Fruit fly (Drosophila melanogaster): ENCODE measurements around the gene Unc-76.

Unc-76 gene

DNA sequence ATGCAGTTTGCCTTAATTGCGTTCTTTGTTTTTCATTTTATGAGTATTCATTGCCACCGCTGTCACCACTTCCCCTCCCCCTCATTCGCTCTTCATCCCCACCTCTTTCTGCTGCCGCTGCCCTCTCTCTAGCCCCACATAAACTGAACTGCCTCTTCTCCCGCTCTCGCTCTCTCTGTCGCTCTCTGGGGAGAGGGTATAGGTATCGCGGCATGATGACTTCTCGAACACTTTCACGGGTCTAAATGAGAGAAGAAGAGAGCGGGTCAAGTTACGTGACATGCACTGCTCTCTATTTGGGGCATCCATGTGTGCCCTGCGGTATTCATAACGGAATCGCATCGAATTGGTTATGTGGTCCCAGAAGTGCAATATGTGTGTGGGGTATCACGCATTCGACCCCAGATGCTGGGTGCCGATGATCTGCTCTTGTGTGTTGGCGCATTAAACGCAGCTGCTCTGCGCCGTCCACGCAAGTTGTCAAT is 3.3 kb downstream of the Unc-76 start (continued):
- TF ChIP-seq sc (optimal IDR thresholded peaks at IDR 0.05), result no peak
- TF ChIP-seq sc (GFP tag; optimal IDR thresholded peaks at IDR 0.05), result peak; percentile 57
- TF ChIP-seq CG6683 (GFP tag; optimal IDR thresholded peaks at IDR 0.05), result peak; percentile 66
- TF ChIP-seq CG32772 (GFP tag; IDR thresholded peaks at IDR 0.05), result peak; percentile 83
- TF ChIP-seq CG1233 (GFP tag; optimal IDR thresholded peaks at IDR 0.05), result peak; percentile 58
- peak; percentile 58 for TF ChIP-seq CG12236 (GFP tag; optimal IDR thresholded peaks at IDR 0.05)
- TF ChIP-seq CG10565 (GFP tag; optimal IDR thresholded peaks at IDR 0.05), result no peak
- peak; percentile 63 for TF ChIP-seq CG4707 (GFP tag; optimal IDR thresholded peaks at IDR 0.05)
- TF ChIP-seq CG17359 (tag; optimal IDR thresholded peaks at IDR 0.05), result peak; percentile 82
- peak; percentile 87 for TF ChIP-seq H15 (GFP tag; IDR thresholded peaks at IDR 0.05)
- peak; percentile 68 for TF ChIP-seq Nf-YA (GFP tag; IDR thresholded peaks at IDR 0.05)
- no peak for TF ChIP-seq pfk (GFP tag; optimal IDR thresholded peaks at IDR 0.05)
- TF ChIP-seq Ada2b (GFP tag; IDR thresholded peaks at IDR 0.05), result peak; percentile 77
- peak; percentile 65 for TF ChIP-seq caup (GFP tag; optimal IDR thresholded peaks at IDR 0.05; ENCODE audit: severe bottlenecking)
- peak; percentile 49 for TF ChIP-seq tio (GFP tag; optimal IDR thresholded peaks at IDR 0.05)
- TF ChIP-seq kay (GFP tag; optimal IDR thresholded peaks at IDR 0.05), result peak; percentile 69
- no peak for TF ChIP-seq Hmx (GFP tag; optimal IDR thresholded peaks at IDR 0.05)
- TF ChIP-seq ato (GFP tag; IDR thresholded peaks at IDR 0.05; ENCODE audit: partially characterized antibody), result no peak
- TF ChIP-seq D19B (GFP tag; optimal IDR thresholded peaks at IDR 0.05), result peak; percentile 97
- no peak for TF ChIP-seq Lhr (GFP tag; optimal IDR thresholded peaks at IDR 0.05)
- peak; percentile 68; the same call in 1 of the 2 replicates for TF ChIP-seq Oaz (GFP tag; IDR thresholded peaks at IDR 0.05)
- TF ChIP-seq Dek (tag; optimal IDR thresholded peaks at IDR 0.05), result peak; percentile 45
- peak; percentile 90 for TF ChIP-seq CG16863 (GFP tag; optimal IDR thresholded peaks at IDR 0.05)
- peak; percentile 79 for TF ChIP-seq gro (GFP tag; optimal IDR thresholded peaks at IDR 0.05)
- TF ChIP-seq CG6689 (GFP tag; IDR thresholded peaks at IDR 0.05), result peak; percentile 82
- peak; percentile 74 for TF ChIP-seq CG11093 (GFP tag; IDR thresholded peaks at IDR 0.05)
- TF ChIP-seq dmrt11E (tag; optimal IDR thresholded peaks at IDR 0.05), result peak; percentile 73
- no peak for TF ChIP-seq CG16813 (GFP tag; IDR thresholded peaks at IDR 0.05; ENCODE audit: partially characterized antibody)
- peak; percentile 42; the same call in 1 of the 2 replicates for TF ChIP-seq CG1024 (GFP tag; IDR thresholded peaks at IDR 0.05)
- TF ChIP-seq CG1792 (GFP tag; optimal IDR thresholded peaks at IDR 0.05), result peak; percentile 74
- TF ChIP-seq CG9817 (tag; optimal IDR thresholded peaks at IDR 0.05), result peak; percentile 48
- TF ChIP-seq NC2α (GFP tag; optimal IDR thresholded peaks at IDR 0.05), result peak; percentile 69
- no peak for TF ChIP-seq sima (GFP tag; optimal IDR thresholded peaks at IDR 0.05)
- peak; percentile 82 for TF ChIP-seq CG12659 (GFP tag; optimal IDR thresholded peaks at IDR 0.05)
- TF ChIP-seq tll (GFP tag; optimal IDR thresholded peaks at IDR 0.05), result no peak
- TF ChIP-seq HmgZ (tag; optimal IDR thresholded peaks at IDR 0.05), result peak; percentile 75
- peak; percentile 77 for TF ChIP-seq CG9727 (GFP tag; optimal IDR thresholded peaks at IDR 0.05)
- peak; percentile 37 for TF ChIP-seq CG15073 (GFP tag; optimal IDR thresholded peaks at IDR 0.05)
- peak; percentile 22 for TF ChIP-seq p53 (GFP tag; optimal IDR thresholded peaks at IDR 0.05)
- no peak for TF ChIP-seq amos (GFP tag; IDR thresholded peaks at IDR 0.05; ENCODE audit: partially characterized antibody)
- no peak for TF ChIP-seq pita (GFP tag; optimal IDR thresholded peaks at IDR 0.05)
- no peak for TF ChIP-seq CG2129 (GFP tag; IDR thresholded peaks at IDR 0.05; ENCODE audit: partially characterized antibody)
- TF ChIP-seq inv (GFP tag; IDR thresholded peaks at IDR 0.05; ENCODE audit: partially characterized antibody), result no peak
- TF ChIP-seq CG10462 (GFP tag; optimal IDR thresholded peaks at IDR 0.05), result peak; percentile 81
- peak; percentile 70 for TF ChIP-seq ac (GFP tag; optimal IDR thresholded peaks at IDR 0.05)
- peak; percentile 73 for TF ChIP-seq CrebB (tag; optimal IDR thresholded peaks at IDR 0.05)
- TF ChIP-seq az2 (GFP tag; optimal IDR thresholded peaks at IDR 0.05), result peak; percentile 82
- peak; percentile 65 for TF ChIP-seq CG12299 (tag; optimal IDR thresholded peaks at IDR 0.05)
- TF ChIP-seq CG16779 (GFP tag; IDR thresholded peaks at IDR 0.05), result no peak
- TF ChIP-seq CG10366 (GFP tag; IDR thresholded peaks at IDR 0.05), result peak; percentile 87
